Worm (Caenorhabditis elegans): ENCODE measurements around the gene jmjd-1.1.

The jmjd-1.1 gene

ce11 chrII:11806256-11806655 lies at the start of gene jmjd-1.1:
Gene jmjd-1.1, plus strand, starts transcription at chrII:11806556.
- TF ChIP-seq elt-1 (tag; optimal IDR thresholded peaks at IDR 0.05) (no peak), zag-1 (tag; optimal IDR thresholded peaks at IDR 0.05) (no peak), skn-1 (tag; optimal IDR thresholded peaks at IDR 0.05) (no peak), mdl-1 (tag; optimal IDR thresholded peaks at IDR 0.05) (no peak), nhr-25 (tag; optimal IDR thresholded peaks at IDR 0.05) (no peak), ama-1 (optimal IDR thresholded peaks at IDR 0.05) (no peak), ztf-11 (tag; optimal IDR thresholded peaks at IDR 0.05) (no peak), lin-15B (tag; optimal IDR thresholded peaks at IDR 0.05) (no peak)

- no peak for TF ChIP-seq nhr-43 (tag; optimal IDR thresholded peaks at IDR 0.05; ENCODE audit: poor library complexity, severe bottlenecking)
- TF ChIP-seq jun-1 (tag; optimal IDR thresholded peaks at IDR 0.05), result no peak
- peak; percentile 29 for TF ChIP-seq elt-2 (tag; optimal IDR thresholded peaks at IDR 0.05)
- no peak for TF ChIP-seq nhr-12 (tag; optimal IDR thresholded peaks at IDR 0.05)
- TF ChIP-seq nhr-25 (tag; optimal IDR thresholded peaks at IDR 0.05), result peak; percentile 80
- TF ChIP-seq nhr-77 (tag; optimal IDR thresholded peaks at IDR 0.05), result no peak
- no peak for TF ChIP-seq fkh-10 (GFP tag; optimal IDR thresholded peaks at IDR 0.05)
- TF ChIP-seq aly-2 (tag; optimal IDR thresholded peaks at IDR 0.05), result no peak
- no peak for TF ChIP-seq nhr-76 (tag; optimal IDR thresholded peaks at IDR 0.05)
- no peak for TF ChIP-seq pqm-1 (tag; optimal IDR thresholded peaks at IDR 0.05)
- no peak for TF ChIP-seq mdl-1 (tag; optimal IDR thresholded peaks at IDR 0.05)
- peak; percentile 54 for TF ChIP-seq tbx-2 (tag; optimal IDR thresholded peaks at IDR 0.05)
- peak; percentile 67 for TF ChIP-seq ceh-16 (tag; optimal IDR thresholded peaks at IDR 0.05)
- no peak for TF ChIP-seq nhr-67 (tag; optimal IDR thresholded peaks at IDR 0.05)
- no peak for TF ChIP-seq ceh-28 (tag; optimal IDR thresholded peaks at IDR 0.05)
- TF ChIP-seq ztf-4 (tag; optimal IDR thresholded peaks at IDR 0.05), result peak; percentile 83
- no peak for TF ChIP-seq R02D3.7 (tag; optimal IDR thresholded peaks at IDR 0.05)
- TF ChIP-seq nhr-28 (tag; optimal IDR thresholded peaks at IDR 0.05), result no peak
- no peak for TF ChIP-seq egl-5 (tag; optimal IDR thresholded peaks at IDR 0.05)
- TF ChIP-seq elt-3 (tag; optimal IDR thresholded peaks at IDR 0.05), result no peak
- TF ChIP-seq fkh-2 (tag; optimal IDR thresholded peaks at IDR 0.05), result no peak
- TF ChIP-seq ZK546.5 (tag; optimal IDR thresholded peaks at IDR 0.05), result no peak
- no peak for TF ChIP-seq sea-2 (GFP tag; optimal IDR thresholded peaks at IDR 0.05)
- TF ChIP-seq eor-1 (tag; optimal IDR thresholded peaks at IDR 0.05), result peak in 1 of 2 experiments; percentile 11
- TF ChIP-seq nhr-11 (tag; optimal IDR thresholded peaks at IDR 0.05), result no peak
- TF ChIP-seq fos-1 (tag; optimal IDR thresholded peaks at IDR 0.05), result peak; percentile 65
- no peak for TF ChIP-seq mml-1 (tag; optimal IDR thresholded peaks at IDR 0.05)
- peak; percentile 77 for TF ChIP-seq snpc-4 (tag; optimal IDR thresholded peaks at IDR 0.05)
- TF ChIP-seq daf-12 (tag; optimal IDR thresholded peaks at IDR 0.05), result no peak
- no peak for TF ChIP-seq unc-39 (tag; optimal IDR thresholded peaks at IDR 0.05)
- no peak for TF ChIP-seq ceh-82 (tag; optimal IDR thresholded peaks at IDR 0.05)
- TF ChIP-seq lsy-12 (tag; optimal IDR thresholded peaks at IDR 0.05), result no peak
- TF ChIP-seq lin-15B (tag; optimal IDR thresholded peaks at IDR 0.05), result no peak
- no peak for TF ChIP-seq zag-1 (tag; optimal IDR thresholded peaks at IDR 0.05)
- no peak for TF ChIP-seq elt-1 (tag; optimal IDR thresholded peaks at IDR 0.05)
- TF ChIP-seq ceh-9 (tag; optimal IDR thresholded peaks at IDR 0.05), result no peak
- TF ChIP-seq ama-1 (optimal IDR thresholded peaks at IDR 0.05), result peak; percentile 100
- TF ChIP-seq egl-27 (tag; optimal IDR thresholded peaks at IDR 0.05), result no peak
- TF ChIP-seq nhr-237 (tag; optimal IDR thresholded peaks at IDR 0.05), result no peak
- no peak for TF ChIP-seq unc-62 (GFP tag; optimal IDR thresholded peaks at IDR 0.05)
- no peak for TF ChIP-seq hmg-11 (tag; optimal IDR thresholded peaks at IDR 0.05)
- peak; percentile 83 for TF ChIP-seq nfya-1 (tag; optimal IDR thresholded peaks at IDR 0.05; ENCODE audit: insufficient read depth)
- no peak for TF ChIP-seq skn-1 (tag; optimal IDR thresholded peaks at IDR 0.05)
- peak; percentile 68 for TF ChIP-seq lin-39 (tag; optimal IDR thresholded peaks at IDR 0.05)
- TF ChIP-seq nhr-23 (tag; optimal IDR thresholded peaks at IDR 0.05), result no peak
- peak; percentile 94 for TF ChIP-seq pha-4 (tag; optimal IDR thresholded peaks at IDR 0.05)
- TF ChIP-seq ztf-11 (tag; optimal IDR thresholded peaks at IDR 0.05), result no peak
Measured at ce11 chrII:11756684-11757107, 49.7 kb upstream of the jmjd-1.1 start.

Measured in whole organism, L3 larva.